Fruit fly (Drosophila melanogaster): ENCODE data around the gene Prosalpha4.

The Prosalpha4 gene

DNA sequence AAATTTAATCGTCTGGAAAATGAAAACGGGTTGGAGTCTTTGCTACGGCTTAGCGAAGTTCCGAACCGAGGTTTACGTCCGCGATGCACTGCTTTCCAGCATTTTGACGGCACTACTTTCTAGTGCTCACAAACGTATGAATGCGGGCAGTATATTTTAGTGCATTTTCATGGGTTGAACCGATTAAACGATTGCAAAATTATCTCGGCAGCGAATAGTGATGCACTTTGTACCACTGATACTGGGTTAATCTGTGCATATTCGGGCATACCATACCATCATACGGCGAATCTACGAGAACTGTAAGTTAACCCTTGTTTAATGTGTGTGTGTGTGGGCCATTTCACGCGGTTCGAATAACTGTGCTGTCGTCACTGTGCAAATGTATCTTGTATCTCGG lies 5.3 kb upstream of the Prosalpha4 start, which contains the start of gene Mfe2 (continued):
- peak in 1 of 2 experiments; percentile 56 for TF ChIP-seq insv (GFP tag; optimal IDR thresholded peaks at IDR 0.05)
- peak; percentile 12; the same call in 1 of the 2 replicates for TF ChIP-seq al (GFP tag; IDR thresholded peaks at IDR 0.05)
- TF ChIP-seq CG11560 (tag; IDR thresholded peaks at IDR 0.05): peak; percentile 70; the same call in 2 of the 3 replicates
- peak; percentile 44 for TF ChIP-seq CG7928 (GFP tag; optimal IDR thresholded peaks at IDR 0.05)
- TF ChIP-seq ssp (GFP tag; IDR thresholded peaks at IDR 0.05): 0 out of 2 replicates have a peak, but pooled peaks have one; percentile 27
- no peak for TF ChIP-seq Vsx1 (GFP tag; optimal IDR thresholded peaks at IDR 0.05)
- TF ChIP-seq twi (tag; optimal IDR thresholded peaks at IDR 0.05): no peak
- TF ChIP-seq CG17802 (tag; optimal IDR thresholded peaks at IDR 0.05): no peak
- no peak for TF ChIP-seq tio (GFP tag; optimal IDR thresholded peaks at IDR 0.05)
- TF ChIP-seq chinmo (GFP tag; IDR thresholded peaks at IDR 0.05; ENCODE audit: partially characterized antibody): peak; percentile 82; the same call in 2 of the 4 replicates
- no peak for TF ChIP-seq CG17612 (GFP tag; IDR thresholded peaks at IDR 0.05)
- TF ChIP-seq Oli (tag; optimal IDR thresholded peaks at IDR 0.05): no peak
- peak; percentile 86 for TF ChIP-seq sob (GFP tag; IDR thresholded peaks at IDR 0.05)
- peak; percentile 71 for TF ChIP-seq CG15479 (GFP tag; optimal IDR thresholded peaks at IDR 0.05)
- TF ChIP-seq CG30431 (GFP tag; optimal IDR thresholded peaks at IDR 0.05): no peak
- peak; percentile 44 for TF ChIP-seq Ptx1 (GFP tag; IDR thresholded peaks at IDR 0.05)
- TF ChIP-seq Fer3 (tag; optimal IDR thresholded peaks at IDR 0.05): no peak
- peak; percentile 72 for TF ChIP-seq CG14710 (tag; optimal IDR thresholded peaks at IDR 0.05)
- TF ChIP-seq Mad (GFP tag; optimal IDR thresholded peaks at IDR 0.05): peak; percentile 11
- TF ChIP-seq knrl (GFP tag; IDR thresholded peaks at IDR 0.05; ENCODE audit: partially characterized antibody): peak; percentile 55; the same call in 1 of the 3 replicates
- TF ChIP-seq CG15601 (tag; optimal IDR thresholded peaks at IDR 0.05): peak; percentile 35
- no peak for TF ChIP-seq Hey (tag; optimal IDR thresholded peaks at IDR 0.05)
- TF ChIP-seq tx (GFP tag; optimal IDR thresholded peaks at IDR 0.05): peak; percentile 17
- TF ChIP-seq ab (GFP tag; optimal IDR thresholded peaks at IDR 0.05): no peak
- TF ChIP-seq pita (GFP tag; optimal IDR thresholded peaks at IDR 0.05): peak; percentile 91
- TF ChIP-seq CG13424 (tag; optimal IDR thresholded peaks at IDR 0.05): peak; percentile 3
- no peak for TF ChIP-seq cato (GFP tag; optimal IDR thresholded peaks at IDR 0.05; ENCODE audit: borderline replicate concordance)
- peak; percentile 29 for TF ChIP-seq CG10654 (GFP tag; optimal IDR thresholded peaks at IDR 0.05)
- no peak for TF ChIP-seq Gsc (GFP tag; IDR thresholded peaks at IDR 0.05)
- TF ChIP-seq CG10959 (GFP tag; IDR thresholded peaks at IDR 0.05): no peak; the same call in 1 of the 2 replicates
- TF ChIP-seq HLHmδ (GFP tag; optimal IDR thresholded peaks at IDR 0.05): no peak
- TF ChIP-seq CG5180 (GFP tag; optimal IDR thresholded peaks at IDR 0.05): peak; percentile 19
- TF ChIP-seq D19A (tag; optimal IDR thresholded peaks at IDR 0.05): no peak
- peak; percentile 20 for TF ChIP-seq Dek (tag; optimal IDR thresholded peaks at IDR 0.05)
- peak; percentile 46 for TF ChIP-seq CG12391 (tag; optimal IDR thresholded peaks at IDR 0.05)
- TF ChIP-seq amos (GFP tag; IDR thresholded peaks at IDR 0.05; ENCODE audit: partially characterized antibody): peak; percentile 49; the same call in 1 of the 2 replicates
- TF ChIP-seq crc (GFP tag; optimal IDR thresholded peaks at IDR 0.05): no peak
- TF ChIP-seq Hr78 (GFP tag; optimal IDR thresholded peaks at IDR 0.05): peak in 1 of 2 experiments; percentile 94
- peak; percentile 32 for TF ChIP-seq Usf (GFP tag; optimal IDR thresholded peaks at IDR 0.05)
- peak; percentile 84 for TF ChIP-seq Hmr (GFP tag; optimal IDR thresholded peaks at IDR 0.05)
- no peak for TF ChIP-seq jigr1 (GFP tag; IDR thresholded peaks at IDR 0.05)
- no peak for TF ChIP-seq CG14441 (GFP tag; IDR thresholded peaks at IDR 0.05)
- TF ChIP-seq CG17186 (GFP tag; optimal IDR thresholded peaks at IDR 0.05): peak; percentile 64
- TF ChIP-seq lilli (GFP tag; optimal IDR thresholded peaks at IDR 0.05): peak; percentile 63
- no peak for TF ChIP-seq sna (GFP tag; IDR thresholded peaks at IDR 0.05; ENCODE audit: partially characterized antibody)
- peak; percentile 74 for TF ChIP-seq HLH54F (GFP tag; optimal IDR thresholded peaks at IDR 0.05)
- TF ChIP-seq gfzf (GFP tag; optimal IDR thresholded peaks at IDR 0.05): peak; percentile 93
- peak; percentile 39 for TF ChIP-seq kay (GFP tag; optimal IDR thresholded peaks at IDR 0.05)
- peak; percentile 71 for TF ChIP-seq rib (GFP tag; IDR thresholded peaks at IDR 0.05)
- no peak for TF ChIP-seq CG6689 (GFP tag; IDR thresholded peaks at IDR 0.05)
